Worm (Caenorhabditis elegans): ENCODE measurements around the gene cyp-34A2.

ce11 chrV:15298597-15298996 lies 7.7 kb upstream of the cyp-34A2 start, which contains the start of gene cpr-3:
- TF ChIP-seq ces-1 (GFP tag; optimal IDR thresholded peaks at IDR 0.05), result no peak
- TF ChIP-seq blmp-1 (tag; optimal IDR thresholded peaks at IDR 0.05), result no peak
- TF ChIP-seq nhr-2 (tag; optimal IDR thresholded peaks at IDR 0.05), result no peak
- TF ChIP-seq zip-8 (tag; optimal IDR thresholded peaks at IDR 0.05), result no peak
- no peak for TF ChIP-seq nhr-76 (tag; optimal IDR thresholded peaks at IDR 0.05)
- TF ChIP-seq sem-2 (GFP tag; optimal IDR thresholded peaks at IDR 0.05), result no peak
- no peak for TF ChIP-seq elt-3 (tag; optimal IDR thresholded peaks at IDR 0.05)

All from whole organism, mixed stage, embryonic.